Fruit fly (Drosophila melanogaster): Measurements from ENCODE around the gene CG17328.

The CG17328 gene

DNA sequence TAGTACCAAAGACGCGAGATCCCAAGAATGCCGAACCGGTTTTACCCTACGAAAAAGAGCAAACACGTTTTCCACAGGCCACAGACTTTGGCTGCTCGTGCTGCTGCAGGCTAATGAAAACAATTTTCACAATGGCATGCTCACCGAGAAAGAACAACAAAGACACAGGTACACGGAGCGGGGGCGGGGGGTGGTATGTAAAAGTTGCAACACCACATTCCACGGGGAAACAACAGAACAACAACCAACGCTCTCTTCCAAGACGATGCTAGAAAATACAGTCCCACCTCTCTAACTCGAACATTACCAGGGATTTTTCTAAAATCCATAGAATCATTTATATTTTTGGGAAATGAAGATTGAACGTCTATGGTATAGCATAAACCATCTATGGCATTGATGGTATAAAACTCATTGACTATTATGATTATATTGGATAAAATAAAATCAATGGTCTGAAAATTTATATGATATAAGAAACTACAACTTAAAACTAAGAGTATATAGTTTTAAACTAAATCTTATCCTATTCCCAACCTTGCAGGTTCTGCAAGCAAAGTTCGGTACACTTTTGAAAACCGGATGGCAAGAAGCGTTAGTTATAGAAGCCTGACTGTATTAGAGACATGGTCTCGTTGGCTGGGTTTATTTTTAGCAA is 18.2 kb upstream of the CG17328 start (continued):
- TF ChIP-seq sima (GFP tag; optimal IDR thresholded peaks at IDR 0.05) (no peak), CG14860 (GFP tag; IDR thresholded peaks at IDR 0.05; ENCODE audit: partially characterized antibody) (no peak), CG18619 (GFP tag; optimal IDR thresholded peaks at IDR 0.05) (no peak), emc (GFP tag; optimal IDR thresholded peaks at IDR 0.05) (no peak), CG18262 (tag; optimal IDR thresholded peaks at IDR 0.05) (peak; percentile 39), Trl (optimal IDR thresholded peaks at IDR 0.05) (peak; percentile 28 to 30), Trl (GFP tag; optimal IDR thresholded peaks at IDR 0.05) (no peak), CG11504 (tag; optimal IDR thresholded peaks at IDR 0.05) (peak; percentile 16), CG1529 (GFP tag; optimal IDR thresholded peaks at IDR 0.05) (no peak), CG2202 (tag; optimal IDR thresholded peaks at IDR 0.05) (no peak), Vsx1 (GFP tag; optimal IDR thresholded peaks at IDR 0.05) (no peak), CG2678 (tag; optimal IDR thresholded peaks at IDR 0.05) (peak; percentile 20), CG15696 (tag; optimal IDR thresholded peaks at IDR 0.05) (peak; percentile 8), CG11456 (GFP tag; IDR thresholded peaks at IDR 0.05) (no peak), CG17829 (tag; optimal IDR thresholded peaks at IDR 0.05) (no peak), Ssrp (tag; optimal IDR thresholded peaks at IDR 0.05) (peak; percentile 26), phol (tag; optimal IDR thresholded peaks at IDR 0.05) (peak; percentile 6), tio (GFP tag; optimal IDR thresholded peaks at IDR 0.05) (peak; percentile 4), ac (GFP tag; optimal IDR thresholded peaks at IDR 0.05) (no peak), CG7839 (tag; optimal IDR thresholded peaks at IDR 0.05) (peak; percentile 14), Taf1 (GFP tag; IDR thresholded peaks at IDR 0.05) (no peak), CG13424 (tag; optimal IDR thresholded peaks at IDR 0.05) (peak; percentile 35), CG4617 (GFP tag; optimal IDR thresholded peaks at IDR 0.05; ENCODE audit: borderline replicate concordance) (no peak), CG2120 (GFP tag; optimal IDR thresholded peaks at IDR 0.05) (no peak), eve (GFP tag; optimal IDR thresholded peaks at IDR 0.05) (peak in 1 of 2 experiments; percentile 49), rib (GFP tag; IDR thresholded peaks at IDR 0.05) (peak; percentile 14; the same call in 1 of the 2 replicates), amos (GFP tag; IDR thresholded peaks at IDR 0.05; ENCODE audit: partially characterized antibody) (no peak), ara (GFP tag; IDR thresholded peaks at IDR 0.05) (no peak), Med (GFP tag) (peak; percentile 46), Side (GFP tag; optimal IDR thresholded peaks at IDR 0.05) (no peak), B-H2 (GFP tag; optimal IDR thresholded peaks at IDR 0.05) (no peak), CG12236 (GFP tag; optimal IDR thresholded peaks at IDR 0.05) (no peak), Dbx (GFP tag; IDR thresholded peaks at IDR 0.05) (no peak), CG6683 (GFP tag; optimal IDR thresholded peaks at IDR 0.05) (no peak), CG8281 (tag; optimal IDR thresholded peaks at IDR 0.05) (no peak), sens (GFP tag) (peak; percentile 77), CG33557 (GFP tag; optimal IDR thresholded peaks at IDR 0.05) (peak; percentile 38), CG12071 (GFP tag; optimal IDR thresholded peaks at IDR 0.05) (no peak), Ada2b (GFP tag; IDR thresholded peaks at IDR 0.05) (no peak), BEAF-32 (GFP tag; optimal IDR thresholded peaks at IDR 0.05) (no peak), CG3847 (GFP tag; IDR thresholded peaks at IDR 0.05) (no peak), CoRest (tag; optimal IDR thresholded peaks at IDR 0.05) (peak; percentile 36), Dip3 (GFP tag; optimal IDR thresholded peaks at IDR 0.05) (no peak), CG9817 (tag; optimal IDR thresholded peaks at IDR 0.05) (no peak), HmgD (GFP tag; optimal IDR thresholded peaks at IDR 0.05) (no peak), seq (GFP tag; IDR thresholded peaks at IDR 0.05) (no peak), z (GFP tag; IDR thresholded peaks at IDR 0.05) (peak; percentile 14; the same call in 1 of the 3 replicates), lola (GFP tag; optimal IDR thresholded peaks at IDR 0.05) (peak in 1 of 3 experiments; percentile 52), CG6813 (GFP tag; optimal IDR thresholded peaks at IDR 0.05) (no peak), Blimp-1 (GFP tag; optimal IDR thresholded peaks at IDR 0.05) (peak; percentile 13)

Data from whole organism, embryonic.